Fruit fly (Drosophila melanogaster) Kc167 (cell line): ENCODE measurements around the gene stck.

Experiments used
- Myc ChIP-seq: fragments of >200 bp; optimal IDR thresholded peaks from 2 replicates; lab custom pipeline; 2017; ENCODE audit warnings: missing external identifiers
- Sin3A ChIP-seq: fragments of >200 bp; optimal IDR thresholded peaks from 2 replicates; lab custom pipeline; 2018; ENCODE audit warnings: missing external identifiers
- h ChIP-seq: fragments of >200 bp; optimal IDR thresholded peaks from 3 replicates; lab custom pipeline; 2018; ENCODE audit warnings: missing external identifiers
- insv ChIP-seq: fragments of >200 bp; optimal IDR thresholded peaks from 3 replicates; lab custom pipeline; 2018; ENCODE audit warnings: missing external identifiers
- psq ChIP-seq: fragments of >200 bp; optimal IDR thresholded peaks from 2 replicates; lab custom pipeline; 2017; ENCODE audit warnings: missing external identifiers
- ttk ChIP-seq: sonication (Bioruptor generic); optimal IDR thresholded peaks from 2 replicates; lab custom pipeline; 2017; ENCODE audit warnings: missing external identifiers

Gene stck

dm6 chr3R:8356626-8357290, at the start of gene stck:
TSS of gene stck (plus strand) at chr3R:8356978.
- TF ChIP-seq h (lab: Kevin White, UChicago): no peak
- no peak for TF ChIP-seq insv (lab: Kevin White, UChicago)
- no peak for TF ChIP-seq Sin3A (lab: Kevin White, UChicago)
- no peak for TF ChIP-seq Myc (lab: Kevin White, UChicago)
- TF ChIP-seq ttk (lab: Kevin White, UChicago): no peak
- no peak for TF ChIP-seq psq (lab: Kevin White, UChicago)

dm6 chr3R:8307283-8307682, 49.5 kb upstream of the stck start:
- TF ChIP-seq ttk (lab: Kevin White, UChicago): no peak
- TF ChIP-seq insv (lab: Kevin White, UChicago): no peak
- TF ChIP-seq psq (lab: Kevin White, UChicago): no peak
- TF ChIP-seq Myc (lab: Kevin White, UChicago): no peak
- no peak for TF ChIP-seq h (lab: Kevin White, UChicago)
- TF ChIP-seq Sin3A (lab: Kevin White, UChicago): no peak

dm6 chr3R:8308515-8308959, 48.2 kb upstream of the stck start, which contains the start of gene tex:
TSS of gene tex (minus strand) at chr3R:8308645.
- TF ChIP-seq Myc (lab: Kevin White, UChicago): no peak
- TF ChIP-seq h (lab: Kevin White, UChicago): no peak
- no peak for TF ChIP-seq ttk (lab: Kevin White, UChicago)
- no peak for TF ChIP-seq psq (lab: Kevin White, UChicago)
- no peak for TF ChIP-seq insv (lab: Kevin White, UChicago)
- TF ChIP-seq Sin3A (lab: Kevin White, UChicago): no peak

dm6 chr3R:8310678-8311077, 46.1 kb upstream of the stck start, which contains the start of gene CG11693:
TSS of gene CG11693 (minus strand) at chr3R:8310778.
- no peak for TF ChIP-seq ttk (lab: Kevin White, UChicago)
- TF ChIP-seq Sin3A (lab: Kevin White, UChicago): no peak
- TF ChIP-seq Myc (lab: Kevin White, UChicago): no peak
- TF ChIP-seq insv (lab: Kevin White, UChicago): no peak
- TF ChIP-seq psq (lab: Kevin White, UChicago): no peak
- TF ChIP-seq h (lab: Kevin White, UChicago): no peak

- TF ChIP-seq insv (lab: Kevin White, UChicago): no peak
- no peak for TF ChIP-seq ttk (lab: Kevin White, UChicago)
- no peak for TF ChIP-seq Sin3A (lab: Kevin White, UChicago)
- no peak for TF ChIP-seq psq (lab: Kevin White, UChicago)
- no peak for TF ChIP-seq h (lab: Kevin White, UChicago)
These were observed 44.7 kb upstream of the stck start, which contains the start of the genes CG11694 and CG11698 for dm6 chr3R:8312037-8312436. TSS of gene CG11694 (minus strand) at chr3R:8312137. TSS of gene CG11698 (plus strand) at chr3R:8312188.

- TF ChIP-seq Sin3A (lab: Kevin White, UChicago): no peak
- TF ChIP-seq psq (lab: Kevin White, UChicago): no peak
- TF ChIP-seq ttk (lab: Kevin White, UChicago): no peak
- TF ChIP-seq insv (lab: Kevin White, UChicago): no peak
- TF ChIP-seq Myc (lab: Kevin White, UChicago): no peak
- TF ChIP-seq h (lab: Kevin White, UChicago): no peak
These were observed 43.7 kb upstream of the stck start, which contains the start of gene CG7483 for dm6 chr3R:8313038-8313437. TSS of gene CG7483 (plus strand) at chr3R:8313208.

dm6 chr3R:8316344-8317105, 40.3 kb upstream of the stck start, which contains the start of gene Coq2:
TSS of gene Coq2 (minus strand) at chr3R:8316543.
- TF ChIP-seq insv (lab: Kevin White, UChicago): no peak
- no peak for TF ChIP-seq ttk (lab: Kevin White, UChicago)
- no peak for TF ChIP-seq Myc (lab: Kevin White, UChicago)
- TF ChIP-seq h (lab: Kevin White, UChicago): no peak
- TF ChIP-seq Sin3A (lab: Kevin White, UChicago): no peak
- TF ChIP-seq psq (lab: Kevin White, UChicago): no peak

- no peak for TF ChIP-seq Myc (lab: Kevin White, UChicago)
- no peak for TF ChIP-seq ttk (lab: Kevin White, UChicago)
- no peak for TF ChIP-seq insv (lab: Kevin White, UChicago)
- TF ChIP-seq h (lab: Kevin White, UChicago): no peak
- no peak for TF ChIP-seq psq (lab: Kevin White, UChicago)
- no peak for TF ChIP-seq Sin3A (lab: Kevin White, UChicago)
These were observed 39.6 kb upstream of the stck start, which contains the start of gene Ctr1B for dm6 chr3R:8317215-8317614. TSS of gene Ctr1B (plus strand) at chr3R:8317612.

dm6 chr3R:8317709-8318335, 39.0 kb upstream of the stck start:
- TF ChIP-seq Myc (lab: Kevin White, UChicago): no peak
- TF ChIP-seq insv (lab: Kevin White, UChicago): no peak

dm6 chr3R:8321447-8321846, 35.3 kb upstream of the stck start, which contains the start of gene Or85a:
TSS of gene Or85a (plus strand) at chr3R:8321747.
- no peak for TF ChIP-seq psq (lab: Kevin White, UChicago)
- TF ChIP-seq Sin3A (lab: Kevin White, UChicago): no peak
- TF ChIP-seq insv (lab: Kevin White, UChicago): no peak
- no peak for TF ChIP-seq h (lab: Kevin White, UChicago)
- TF ChIP-seq ttk (lab: Kevin White, UChicago): no peak
- no peak for TF ChIP-seq Myc (lab: Kevin White, UChicago)
